Worm (Caenorhabditis elegans) whole organism, L2 larva: ENCODE data around the gene frpr-8.

Experiments
- C34F6.9 ChIP-seq: fragments of 150-350 bp; optimal IDR thresholded peaks from 2 replicates; lab custom pipeline; 2014; ENCODE audit warnings: missing biosample characterization, missing genetic modification characterization
- F13H6.1 ChIP-seq: sonication (generic microtip); optimal IDR thresholded peaks from 2 replicates; lab custom pipeline; 2016; ENCODE audit warnings: missing genetic modification characterization, missing compliant biosample characterization
- R02D3.7 ChIP-seq: fragments of 150-350 bp; optimal IDR thresholded peaks from 2 replicates; lab custom pipeline; 2014; ENCODE audit warnings: missing biosample characterization, missing genetic modification characterization
- Y55F3AM.14 ChIP-seq: fragments of 200-800 bp; sonication (Bioruptor generic); optimal IDR thresholded peaks from 2 replicates; lab custom pipeline; 2018; ENCODE audit warnings: mild to moderate bottlenecking, missing genetic modification characterization, missing compliant biosample characterization
- ZK546.5 ChIP-seq: sonication (generic microtip); optimal IDR thresholded peaks from 2 replicates; lab custom pipeline; 2017; ENCODE audit warnings: missing biosample characterization, missing genetic modification characterization
- alr-1 ChIP-seq: fragments of 150-350 bp; optimal IDR thresholded peaks from 2 replicates; lab custom pipeline; 2014; ENCODE audit warnings: missing biosample characterization, missing genetic modification characterization
- aly-2 ChIP-seq: fragments of 150-350 bp; optimal IDR thresholded peaks from 2 replicates; lab custom pipeline; 2014; ENCODE audit warnings: missing biosample characterization, missing genetic modification characterization
- ama-1 ChIP-seq: fragments of 150-350 bp; optimal IDR thresholded peaks from 2 replicates; lab custom pipeline; 2018; ENCODE audit warnings: inconsistent platforms
- blmp-1 ChIP-seq: sonication (generic microtip); optimal IDR thresholded peaks from 2 replicates; lab custom pipeline; 2017; ENCODE audit warnings: missing genetic modification characterization, mild to moderate bottlenecking, missing compliant biosample characterization, antibody characterized with exemption, moderate library complexity; ENCODE audit not compliant: insufficient read depth
- ceh-16 ChIP-seq: fragments of 150-350 bp; optimal IDR thresholded peaks from 2 replicates; lab custom pipeline; 2014; ENCODE audit warnings: missing biosample characterization, missing genetic modification characterization
- ceh-82 ChIP-seq: fragments of 150-350 bp; optimal IDR thresholded peaks from 2 replicates; lab custom pipeline; 2014; ENCODE audit warnings: missing biosample characterization, missing genetic modification characterization
- crh-2 ChIP-seq: sonication (generic microtip); optimal IDR thresholded peaks from 2 replicates; lab custom pipeline; 2017; ENCODE audit warnings: missing biosample characterization, missing genetic modification characterization
- dmd-4 ChIP-seq: sonication (generic microtip); optimal IDR thresholded peaks from 2 replicates; lab custom pipeline; 2017; ENCODE audit warnings: missing biosample characterization, missing genetic modification characterization
- egl-27 ChIP-seq: sonication (generic microtip); optimal IDR thresholded peaks from 3 replicates; lab custom pipeline; 2017; ENCODE audit warnings: missing biosample characterization, missing genetic modification reagents, missing genetic modification characterization
- elt-1 ChIP-seq: fragments of 150-350 bp; optimal IDR thresholded peaks from 2 replicates; lab custom pipeline; 2014; ENCODE audit warnings: missing biosample characterization, missing genetic modification characterization
- elt-3 ChIP-seq: sonication (generic microtip); optimal IDR thresholded peaks from 2 replicates; lab custom pipeline; 2017; ENCODE audit warnings: missing biosample characterization, missing genetic modification characterization
- fos-1 ChIP-seq: fragments of 150-350 bp; optimal IDR thresholded peaks from 2 replicates; lab custom pipeline; 2014; ENCODE audit warnings: missing biosample characterization, missing genetic modification characterization
- gmeb-1 ChIP-seq: fragments of 150-350 bp; optimal IDR thresholded peaks from 2 replicates; lab custom pipeline; 2014; ENCODE audit warnings: missing biosample characterization, missing genetic modification characterization
- lin-11 ChIP-seq: fragments of 150-350 bp; sonication (generic microtip); optimal IDR thresholded peaks from 2 replicates; lab custom pipeline; 2014; ENCODE audit warnings: missing biosample characterization, missing genetic modification characterization, inconsistent platforms, mixed read lengths
- lin-13 ChIP-seq: fragments of 150-350 bp; optimal IDR thresholded peaks from 2 replicates; lab custom pipeline; 2014; ENCODE audit warnings: missing biosample characterization, missing genetic modification reagents, missing genetic modification characterization
- lin-39 ChIP-seq: fragments of 150-350 bp; optimal IDR thresholded peaks from 2 replicates; lab custom pipeline; 2014; ENCODE audit warnings: missing biosample characterization, missing genetic modification reagents, missing genetic modification characterization
- lsy-2 ChIP-seq, 2 experiments: fragments of 150-350 bp in 1 of 2; sonication (generic microtip) in 1 of 2; optimal IDR thresholded peaks; 2 replicates each; lab custom pipeline; 2014 to 2017; ENCODE audit warnings: missing biosample characterization in 2 of 2, missing genetic modification characterization in 2 of 2
- mab-5 ChIP-seq: fragments of 150-350 bp; optimal IDR thresholded peaks from 2 replicates; lab custom pipeline; 2014; ENCODE audit warnings: missing biosample characterization, missing genetic modification characterization
- mbf-1 ChIP-seq: sonication (generic microtip); optimal IDR thresholded peaks from 2 replicates; lab custom pipeline; 2017; ENCODE audit warnings: missing biosample characterization, missing genetic modification characterization
- mdl-1 ChIP-seq, 2 experiments: fragments of 150-350 bp in 1 of 2; sonication (generic microtip) in 1 of 2; optimal IDR thresholded peaks; 2 replicates each; lab custom pipeline; 2017; ENCODE audit warnings: missing biosample characterization in 2 of 2, missing genetic modification characterization in 2 of 2
- nhr-10 ChIP-seq: sonication (generic microtip); optimal IDR thresholded peaks from 2 replicates; lab custom pipeline; 2017; ENCODE audit warnings: missing biosample characterization, missing genetic modification characterization
- nhr-11 ChIP-seq: fragments of 150-350 bp; optimal IDR thresholded peaks from 2 replicates; lab custom pipeline; 2014; ENCODE audit warnings: missing biosample characterization, missing genetic modification characterization
- nhr-12 ChIP-seq: fragments of 150-350 bp; optimal IDR thresholded peaks from 2 replicates; lab custom pipeline; 2014; ENCODE audit warnings: missing biosample characterization, missing genetic modification characterization
- nhr-129 ChIP-seq: fragments of 150-350 bp; optimal IDR thresholded peaks from 2 replicates; lab custom pipeline; 2014; ENCODE audit warnings: missing biosample characterization, missing genetic modification characterization
- nhr-21 ChIP-seq: fragments of 150-350 bp; optimal IDR thresholded peaks from 2 replicates; lab custom pipeline; 2014; ENCODE audit warnings: missing biosample characterization, missing genetic modification characterization
- nhr-23 ChIP-seq: fragments of 150-350 bp; optimal IDR thresholded peaks from 2 replicates; lab custom pipeline; 2014; ENCODE audit warnings: missing biosample characterization, missing genetic modification reagents, missing genetic modification characterization
- nhr-237 ChIP-seq: fragments of 150-350 bp; optimal IDR thresholded peaks from 2 replicates; lab custom pipeline; 2014; ENCODE audit warnings: missing biosample characterization, missing genetic modification characterization
- nhr-25 ChIP-seq: fragments of 150-350 bp; sonication (generic microtip); optimal IDR thresholded peaks from 3 replicates; lab custom pipeline; 2014; ENCODE audit warnings: missing biosample characterization, missing genetic modification characterization
- nhr-6 ChIP-seq: fragments of 150-350 bp; optimal IDR thresholded peaks from 2 replicates; lab custom pipeline; 2014; ENCODE audit warnings: missing biosample characterization, missing genetic modification characterization
- peb-1 ChIP-seq: fragments of 150-350 bp; optimal IDR thresholded peaks from 2 replicates; lab custom pipeline; 2014; ENCODE audit warnings: missing biosample characterization, missing genetic modification characterization
- sem-4 ChIP-seq: fragments of 150-350 bp; optimal IDR thresholded peaks from 2 replicates; lab custom pipeline; 2014; ENCODE audit warnings: missing biosample characterization, missing genetic modification reagents, missing genetic modification characterization
- skn-1 ChIP-seq: sonication (generic microtip); optimal IDR thresholded peaks from 2 replicates; lab custom pipeline; 2017; ENCODE audit warnings: missing biosample characterization, missing genetic modification characterization
- sma-3 ChIP-seq: sonication (generic microtip); optimal IDR thresholded peaks from 2 replicates; lab custom pipeline; 2016; ENCODE audit warnings: missing genetic modification reagents, missing genetic modification characterization, missing compliant biosample characterization
- sma-9 ChIP-seq, 2 experiments: fragments of 150-350 bp in 1 of 2; sonication (generic microtip) in 1 of 2; optimal IDR thresholded peaks; 2 replicates each; lab custom pipeline; 2014 to 2016; ENCODE audit warnings: missing genetic modification characterization in 2 of 2, mild to moderate bottlenecking in 1 of 2, missing biosample characterization in 1 of 2, missing compliant biosample characterization in 1 of 2, missing genetic modification reagents in 1 of 2, moderate library complexity in 1 of 2
- unc-39 ChIP-seq: fragments of 150-350 bp; optimal IDR thresholded peaks from 2 replicates; lab custom pipeline; 2014; ENCODE audit warnings: missing biosample characterization, missing genetic modification characterization
- unc-55 ChIP-seq: fragments of 150-350 bp; sonication (generic microtip); optimal IDR thresholded peaks from 3 replicates; lab custom pipeline; 2014; ENCODE audit warnings: missing biosample characterization, missing genetic modification reagents, missing genetic modification characterization
- unc-62 ChIP-seq: fragments of 150-350 bp; optimal IDR thresholded peaks from 2 replicates; lab custom pipeline; 2014; ENCODE audit warnings: missing biosample characterization, missing genetic modification reagents, missing genetic modification characterization
- zag-1 ChIP-seq: fragments of 150-350 bp; optimal IDR thresholded peaks from 2 replicates; lab custom pipeline; 2014; ENCODE audit warnings: missing biosample characterization, missing genetic modification characterization
- ztf-1 ChIP-seq: fragments of 200-800 bp; sonication (Bioruptor generic); conservative IDR thresholded peaks from 2 replicates; pipeline ENCODE4 v1.3.6; 2022; ENCODE audit warnings: missing genetic modification characterization, missing compliant biosample characterization
- ztf-11 ChIP-seq: sonication (generic microtip); optimal IDR thresholded peaks from 2 replicates; lab custom pipeline; 2017; ENCODE audit warnings: missing biosample characterization, missing genetic modification characterization
- ztf-4 ChIP-seq: fragments of 150-350 bp; optimal IDR thresholded peaks from 2 replicates; lab custom pipeline; 2014; ENCODE audit warnings: missing biosample characterization, missing genetic modification characterization

Gene frpr-8

DNA sequence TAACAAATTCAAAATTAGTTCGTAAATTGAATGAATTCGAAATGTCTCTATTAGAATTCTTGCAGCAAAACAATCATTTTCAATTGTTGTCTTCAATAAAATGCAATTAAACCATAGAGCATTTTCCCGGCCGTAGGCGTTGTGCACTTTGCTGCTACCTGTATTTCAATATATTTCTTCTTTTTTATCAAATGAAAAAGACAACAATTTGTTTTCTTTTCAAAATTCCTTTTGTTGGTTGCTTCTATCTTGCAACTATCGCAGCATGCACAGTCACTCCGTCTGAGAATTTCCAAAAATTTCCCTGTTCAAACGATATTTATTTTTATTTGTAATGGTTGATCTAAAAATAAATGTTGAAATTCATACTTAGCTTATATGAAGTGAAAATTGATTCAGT is 22.5 kb upstream of the frpr-8 start:
- TF ChIP-seq fos-1 (tag; lab: Kevin White, UChicago) (no peak), lin-11 (tag; lab: Kevin White, UChicago) (no peak), crh-2 (tag; lab: Kevin White, UChicago) (no peak), ceh-16 (no peak), R02D3.7 (tag; lab: Kevin White, UChicago) (no peak), ceh-82 (tag; lab: Kevin White, UChicago) (no peak), egl-27 (tag; lab: Kevin White, UChicago) (no peak), alr-1 (tag; lab: Kevin White, UChicago) (no peak), mdl-1 (tag; optimal IDR thresholded peaks at IDR 0.05; lab: Kevin White, UChicago) (no peak), Y55F3AM.14 (GFP tag; lab: Kevin White, UChicago) (no peak), C34F6.9 (tag; lab: Kevin White, UChicago) (no peak), sma-9 (GFP tag; optimal IDR thresholded peaks at IDR 0.05; lab: Kevin White, UChicago) (no peak), sma-9 (tag; optimal IDR thresholded peaks at IDR 0.05; lab: Kevin White, UChicago) (no peak), nhr-25 (no peak), nhr-11 (tag; lab: Kevin White, UChicago) (no peak)

DNA sequence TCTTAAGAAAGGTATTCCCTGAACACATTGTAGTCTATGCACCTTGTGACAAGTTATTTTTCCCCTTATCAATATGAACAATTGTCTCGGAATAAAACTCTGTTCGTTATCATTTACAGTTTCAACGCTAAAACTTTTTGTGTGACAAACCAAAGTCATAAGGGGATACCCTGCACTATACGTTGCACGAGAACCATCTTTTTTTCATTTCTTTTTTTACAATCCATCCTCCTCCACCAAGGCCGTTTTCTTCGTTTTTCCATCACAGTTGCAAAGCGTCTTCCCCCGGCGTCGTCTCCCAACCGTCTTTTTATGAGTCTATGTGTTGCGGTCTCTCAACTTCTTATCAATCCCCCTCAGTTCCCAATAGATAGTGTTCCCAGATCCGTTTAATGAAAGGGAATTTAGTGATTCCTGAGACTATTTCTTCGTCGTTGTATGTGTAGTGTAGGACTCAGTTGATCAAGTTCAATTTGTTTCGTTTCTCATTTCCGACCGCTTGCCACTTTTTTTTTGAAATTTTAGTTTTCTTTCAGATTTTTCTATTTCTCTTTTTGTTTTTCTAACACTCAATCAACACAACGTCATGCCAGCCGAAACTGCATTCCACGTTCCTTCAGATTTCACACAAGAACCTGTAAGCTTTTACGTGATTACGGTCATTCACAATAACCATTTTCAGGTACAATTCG is 21.4 kb upstream of the frpr-8 start:
- peak; percentile 27 for TF ChIP-seq blmp-1 (tag; lab: Kevin White, UChicago)
- TF ChIP-seq sem-4 (tag; lab: Kevin White, UChicago), result no peak
- TF ChIP-seq mbf-1, result no peak
- no peak for TF ChIP-seq zag-1
- no peak for TF ChIP-seq dmd-4 (tag; lab: Kevin White, UChicago)
- TF ChIP-seq F13H6.1, result no peak
- TF ChIP-seq ceh-82 (tag; lab: Kevin White, UChicago), result no peak
- peak; percentile 37 for TF ChIP-seq nhr-25
- TF ChIP-seq R02D3.7 (tag; lab: Kevin White, UChicago), result no peak
- no peak for TF ChIP-seq ZK546.5 (tag; lab: Kevin White, UChicago)
- TF ChIP-seq Y55F3AM.14 (GFP tag; lab: Kevin White, UChicago), result no peak
- no peak for TF ChIP-seq nhr-12
- TF ChIP-seq aly-2 (tag; lab: Kevin White, UChicago), result no peak
- TF ChIP-seq lin-39 (tag; lab: Kevin White, UChicago), result no peak
- peak; percentile 53 for TF ChIP-seq nhr-129 (tag; lab: Kevin White, UChicago)
- no peak for TF ChIP-seq ztf-11 (tag; lab: Kevin White, UChicago)
- TF ChIP-seq nhr-23 (tag; lab: Kevin White, UChicago), result no peak
- TF ChIP-seq ztf-1, result no peak
- TF ChIP-seq ceh-16, result no peak
- no peak for TF ChIP-seq alr-1 (tag; lab: Kevin White, UChicago)
- TF ChIP-seq sma-9 (GFP tag; optimal IDR thresholded peaks at IDR 0.05; lab: Kevin White, UChicago), result peak; percentile 96
- TF ChIP-seq sma-9 (tag; optimal IDR thresholded peaks at IDR 0.05; lab: Kevin White, UChicago), result no peak
- peak; percentile 58 for TF ChIP-seq crh-2 (tag; lab: Kevin White, UChicago)
- TF ChIP-seq lin-11 (tag; lab: Kevin White, UChicago), result no peak
- peak; percentile 64 for TF ChIP-seq sma-3 (GFP tag; lab: Kevin White, UChicago)
- TF ChIP-seq mab-5 (tag; lab: Kevin White, UChicago), result no peak
- peak in 1 of 2 experiments; percentile 4 for TF ChIP-seq mdl-1 (tag; optimal IDR thresholded peaks at IDR 0.05; lab: Kevin White, UChicago)
- TF ChIP-seq peb-1 (tag; lab: Kevin White, UChicago), result no peak
- TF ChIP-seq nhr-10 (tag; lab: Kevin White, UChicago), result no peak
- TF ChIP-seq unc-55 (GFP tag; lab: Kevin White, UChicago), result no peak
- no peak for TF ChIP-seq nhr-237 (tag; lab: Kevin White, UChicago)
- TF ChIP-seq lsy-2 (tag; optimal IDR thresholded peaks at IDR 0.05; lab: Kevin White, UChicago), result no peak
- TF ChIP-seq lin-13 (GFP tag; lab: Kevin White, UChicago), result no peak
- no peak for TF ChIP-seq ztf-4 (tag; lab: Kevin White, UChicago)
- TF ChIP-seq unc-39 (tag; lab: Kevin White, UChicago), result no peak
- peak; percentile 6 for TF ChIP-seq nhr-6 (tag; lab: Kevin White, UChicago)
- no peak for TF ChIP-seq nhr-11 (tag; lab: Kevin White, UChicago)
- TF ChIP-seq C34F6.9 (tag; lab: Kevin White, UChicago), result no peak
- peak; percentile 83 for TF ChIP-seq fos-1 (tag; lab: Kevin White, UChicago)
- TF ChIP-seq gmeb-1 (tag; lab: Kevin White, UChicago), result no peak
- TF ChIP-seq elt-3 (tag; lab: Kevin White, UChicago), result no peak
- no peak for TF ChIP-seq elt-1 (tag; lab: Kevin White, UChicago)
- TF ChIP-seq skn-1 (tag; lab: Kevin White, UChicago), result no peak
- TF ChIP-seq unc-62, result no peak
- peak; percentile 43 for TF ChIP-seq nhr-21 (tag; lab: Kevin White, UChicago)
- TF ChIP-seq ama-1 (lab: Kevin White, UChicago), result no peak
- no peak for TF ChIP-seq egl-27 (tag; lab: Kevin White, UChicago)
